Worm (Caenorhabditis elegans): Measurements from ENCODE around the gene M01H9.5.

M01H9.5 gene

DNA sequence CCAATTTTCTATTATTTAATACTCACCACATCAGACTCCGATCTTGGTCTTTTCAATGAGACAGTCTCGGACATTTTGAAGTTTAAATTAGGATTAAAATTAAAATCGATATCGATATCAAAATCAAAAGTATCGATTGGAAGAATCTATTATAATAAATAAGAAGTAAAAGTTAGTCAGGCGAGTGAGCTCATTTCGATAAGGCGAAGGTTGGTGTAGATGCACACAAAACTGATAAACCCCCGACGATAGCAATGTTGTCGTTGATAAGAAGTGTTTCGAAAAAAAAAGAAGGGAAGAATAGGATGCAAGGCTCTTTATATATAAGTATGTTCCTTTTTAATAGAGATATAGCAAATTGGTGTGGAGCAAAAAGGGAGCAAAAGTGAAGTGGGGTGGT is 17.2 kb downstream of the M01H9.5 start, which contains the start of gene M01H9.4 (continued):
- TF ChIP-seq nhr-28 (tag; optimal IDR thresholded peaks at IDR 0.05) (no peak), pqm-1 (tag; optimal IDR thresholded peaks at IDR 0.05) (peak; percentile 71), swsn-7 (tag; optimal IDR thresholded peaks at IDR 0.05) (no peak), snpc-4 (tag; optimal IDR thresholded peaks at IDR 0.05) (no peak), ceh-63 (GFP tag; optimal IDR thresholded peaks at IDR 0.05) (no peak), skn-1 (tag; optimal IDR thresholded peaks at IDR 0.05) (no peak), C04F5.9 (tag; optimal IDR thresholded peaks at IDR 0.05) (no peak), grh-1 (GFP tag; IDR thresholded peaks at IDR 0.05) (no peak), C34B4.2 (tag; optimal IDR thresholded peaks at IDR 0.05) (no peak), ces-1 (GFP tag; optimal IDR thresholded peaks at IDR 0.05) (no peak), fkh-10 (GFP tag; optimal IDR thresholded peaks at IDR 0.05) (no peak), ceh-90 (tag; optimal IDR thresholded peaks at IDR 0.05) (no peak), blmp-1 (tag; optimal IDR thresholded peaks at IDR 0.05) (no peak), unc-98 (GFP tag; IDR thresholded peaks at IDR 0.05) (no peak), lin-35 (GFP tag; optimal IDR thresholded peaks at IDR 0.05) (peak in 1 of 2 experiments; percentile 6), fkh-8 (tag; optimal IDR thresholded peaks at IDR 0.05) (no peak), elt-2 (tag; optimal IDR thresholded peaks at IDR 0.05) (peak; percentile 92), zag-1 (tag; optimal IDR thresholded peaks at IDR 0.05) (no peak), dsc-1 (tag; optimal IDR thresholded peaks at IDR 0.05) (no peak), hpl-2 (GFP tag; optimal IDR thresholded peaks at IDR 0.05) (no peak), C16A3.4 (tag; optimal IDR thresholded peaks at IDR 0.05) (no peak)

DNA sequence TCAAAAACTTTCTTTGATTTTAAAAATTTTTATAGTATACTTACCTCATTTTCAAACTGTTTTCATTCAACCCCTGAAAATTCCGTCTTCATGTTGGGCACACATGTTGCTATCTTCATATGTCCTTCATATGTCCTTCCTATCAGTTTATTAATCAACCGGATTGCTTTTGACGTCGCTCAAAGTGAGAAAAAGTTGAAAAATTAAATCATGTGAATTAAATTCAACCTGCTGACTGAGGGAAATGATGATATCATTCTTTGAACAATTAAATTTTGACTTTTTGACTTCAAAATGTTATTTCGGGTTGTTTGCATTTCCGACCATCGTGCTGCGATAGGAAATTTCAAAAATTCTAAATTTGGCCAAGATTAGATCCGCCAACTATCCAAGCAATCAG is 19.3 kb downstream of the M01H9.5 start:
- peak; percentile 17 for TF ChIP-seq nhr-20 (tag; optimal IDR thresholded peaks at IDR 0.05)
- no peak for TF ChIP-seq lir-3 (tag; optimal IDR thresholded peaks at IDR 0.05; ENCODE audit: poor library complexity)
- no peak for TF ChIP-seq nhr-12 (tag; optimal IDR thresholded peaks at IDR 0.05)
- no peak for TF ChIP-seq unc-30 (tag; optimal IDR thresholded peaks at IDR 0.05)
- no peak for TF ChIP-seq nhr-28 (tag; optimal IDR thresholded peaks at IDR 0.05)
- TF ChIP-seq nhr-71 (tag; optimal IDR thresholded peaks at IDR 0.05), result peak; percentile 35
- no peak for TF ChIP-seq blmp-1 (tag; optimal IDR thresholded peaks at IDR 0.05)
- peak in 1 of 2 experiments; percentile 42 for TF ChIP-seq lin-35 (GFP tag; optimal IDR thresholded peaks at IDR 0.05)
- TF ChIP-seq sox-4 (tag; optimal IDR thresholded peaks at IDR 0.05), result no peak
- peak; percentile 47 for TF ChIP-seq nhr-85 (tag)
- TF ChIP-seq jun-1 (tag; optimal IDR thresholded peaks at IDR 0.05), result no peak
- TF ChIP-seq fkh-4 (tag; optimal IDR thresholded peaks at IDR 0.05; ENCODE audit: borderline replicate concordance), result no peak
- TF ChIP-seq elt-3 (tag; optimal IDR thresholded peaks at IDR 0.05), result no peak
- no peak for TF ChIP-seq unc-86 (tag; optimal IDR thresholded peaks at IDR 0.05)
- no peak for TF ChIP-seq irx-1 (tag; optimal IDR thresholded peaks at IDR 0.05)
- no peak for TF ChIP-seq ets-5 (GFP tag; IDR thresholded peaks at IDR 0.05)
- TF ChIP-seq nhr-19 (GFP tag; conservative IDR thresholded peaks at IDR 0.05), result peak; percentile 20; the same call in 1 of the 2 replicates
- TF ChIP-seq efl-1 (optimal IDR thresholded peaks at IDR 0.05), result no peak
- peak in 1 of 2 experiments; percentile 67 for TF ChIP-seq efl-1 (GFP tag; optimal IDR thresholded peaks at IDR 0.05 in 1 of 2)
- no peak for TF ChIP-seq zip-4 (GFP tag; optimal IDR thresholded peaks at IDR 0.05)
- TF ChIP-seq lin-13 (GFP tag; optimal IDR thresholded peaks at IDR 0.05), result no peak
- no peak for TF ChIP-seq lsy-2 (tag; optimal IDR thresholded peaks at IDR 0.05)
- peak; percentile 41 for TF ChIP-seq elt-2 (tag; optimal IDR thresholded peaks at IDR 0.05)
- no peak for TF ChIP-seq tlp-1 (tag; optimal IDR thresholded peaks at IDR 0.05)
- TF ChIP-seq skn-1 (tag; optimal IDR thresholded peaks at IDR 0.05), result no peak
- TF ChIP-seq ceh-82 (tag; optimal IDR thresholded peaks at IDR 0.05), result no peak
- no peak for TF ChIP-seq ces-1 (GFP tag; optimal IDR thresholded peaks at IDR 0.05)
- TF ChIP-seq lin-14 (GFP tag; optimal IDR thresholded peaks at IDR 0.05), result peak; percentile 34
- TF ChIP-seq nhr-47 (tag; optimal IDR thresholded peaks at IDR 0.05), result no peak
- TF ChIP-seq nhr-237 (tag; optimal IDR thresholded peaks at IDR 0.05), result no peak
- no peak for TF ChIP-seq fkh-10 (GFP tag; optimal IDR thresholded peaks at IDR 0.05)
- no peak for TF ChIP-seq rnt-1 (tag; optimal IDR thresholded peaks at IDR 0.05)
- no peak for TF ChIP-seq aha-1 (tag; optimal IDR thresholded peaks at IDR 0.05)
- no peak for TF ChIP-seq fos-1 (tag; optimal IDR thresholded peaks at IDR 0.05)
- no peak for TF ChIP-seq efl-3 (GFP tag; optimal IDR thresholded peaks at IDR 0.05)

Data from whole organism, L1 larva.